Fruit fly (Drosophila melanogaster) whole organism, pupa: ENCODE measurements around the gene Kdm5.

Experiments
- CG10348 ChIP-seq: fragments of 200-800 bp; sonication (Bioruptor generic); IDR thresholded peaks from 2 replicates; pipeline ENCODE4 v1.3.6; 2022; ENCODE audit warnings: missing biosample characterization, missing genetic modification characterization
- CG12605 ChIP-seq: fragments of 200-800 bp; sonication (Bioruptor generic); IDR thresholded peaks from 2 replicates; pipeline ENCODE4 v1.3.6; 2022; ENCODE audit warnings: missing biosample characterization, missing genetic modification characterization
- CG13204 ChIP-seq: fragments of 200-800 bp; sonication (Bioruptor generic); optimal IDR thresholded peaks from 2 replicates; lab custom pipeline; 2018; ENCODE audit warnings: missing biosample characterization, mild to moderate bottlenecking, missing genetic modification characterization, moderate library complexity
- CG14655 ChIP-seq: fragments of 200-800 bp; sonication (Bioruptor generic); optimal IDR thresholded peaks from 3 replicates; lab custom pipeline; 2017; ENCODE audit warnings: mild to moderate bottlenecking, missing biosample characterization, missing genetic modification reagents, missing genetic modification characterization
- CG15710 ChIP-seq: fragments of 200-800 bp; sonication (Bioruptor generic); optimal IDR thresholded peaks from 2 replicates; lab custom pipeline; 2018; ENCODE audit warnings: missing biosample characterization, mild to moderate bottlenecking, missing genetic modification characterization, moderate library complexity
- CG17806 ChIP-seq: fragments of 200-800 bp; sonication (Bioruptor generic); optimal IDR thresholded peaks from 2 replicates; lab custom pipeline; 2018; ENCODE audit warnings: missing biosample characterization, mild to moderate bottlenecking, missing genetic modification characterization, moderate library complexity
- CG32121 ChIP-seq: fragments of 200-800 bp; sonication (Bioruptor generic); IDR thresholded peaks from 2 replicates; pipeline ENCODE4 v1.3.6; 2022; ENCODE audit warnings: missing biosample characterization, missing genetic modification characterization
- CG34367 ChIP-seq: fragments of 200-800 bp; sonication (Bioruptor generic); optimal IDR thresholded peaks from 2 replicates; lab custom pipeline; 2018; ENCODE audit warnings: missing biosample characterization, mild to moderate bottlenecking, missing genetic modification characterization
- CG4496 ChIP-seq: fragments of 200-800 bp; sonication (Bioruptor generic); IDR thresholded peaks from 3 replicates; pipeline ENCODE4 v1.3.6; 2022; ENCODE audit warnings: missing biosample characterization, missing genetic modification characterization
- CG8159 ChIP-seq: fragments of 200-800 bp; sonication (Bioruptor generic); optimal IDR thresholded peaks from 3 replicates; lab custom pipeline; 2018; ENCODE audit warnings: missing biosample characterization, mild to moderate bottlenecking, missing genetic modification characterization, moderate library complexity
- CG8301 ChIP-seq: fragments of 200-800 bp; sonication (Bioruptor generic); optimal IDR thresholded peaks from 2 replicates; lab custom pipeline; 2018; ENCODE audit warnings: missing biosample characterization, mild to moderate bottlenecking, missing genetic modification characterization
- CG9948 ChIP-seq: fragments of 200-800 bp; sonication (Bioruptor generic); optimal IDR thresholded peaks from 2 replicates; lab custom pipeline; 2018; ENCODE audit warnings: missing biosample characterization, mild to moderate bottlenecking, missing genetic modification characterization, moderate library complexity
- D1 ChIP-seq: fragments of 200-800 bp; sonication (Bioruptor generic); optimal IDR thresholded peaks from 2 replicates; lab custom pipeline; 2018; ENCODE audit warnings: missing biosample characterization, mild to moderate bottlenecking, missing genetic modification characterization, moderate library complexity
- EcR ChIP-seq: fragments of 200-800 bp; sonication (Bioruptor generic); optimal IDR thresholded peaks from 3 replicates; lab custom pipeline; 2019; ENCODE audit warnings: missing biosample characterization, missing genetic modification characterization, mild to moderate bottlenecking, moderate library complexity, missing genetic modification reagents
- Ets98B ChIP-seq: fragments of 200-800 bp; sonication (Bioruptor generic); IDR thresholded peaks from 2 replicates; pipeline ENCODE4 v1.3.6; 2022; ENCODE audit warnings: missing biosample characterization, missing genetic modification characterization
- Pif1A ChIP-seq: fragments of 200-800 bp; sonication (Bioruptor generic); optimal IDR thresholded peaks from 3 replicates; lab custom pipeline; 2016; ENCODE audit warnings: missing biosample characterization, missing genetic modification characterization
- Pif1B ChIP-seq: fragments of 200-800 bp; sonication (Bioruptor generic); optimal IDR thresholded peaks from 3 replicates; lab custom pipeline; 2016; ENCODE audit warnings: missing biosample characterization, missing genetic modification characterization
- Snoo ChIP-seq: fragments of 200-800 bp; sonication (Bioruptor generic); optimal IDR thresholded peaks from 3 replicates; lab custom pipeline; 2017; ENCODE audit warnings: missing biosample characterization, mild to moderate bottlenecking, missing genetic modification characterization, inconsistent platforms
- fd96Ca ChIP-seq: fragments of 200-800 bp; sonication (Bioruptor generic); IDR thresholded peaks from 3 replicates; pipeline ENCODE4 v1.3.6; 2022; ENCODE audit warnings: missing biosample characterization, missing genetic modification characterization
- gl ChIP-seq: fragments of 200-800 bp; sonication (Bioruptor generic); optimal IDR thresholded peaks from 2 replicates; lab custom pipeline; 2018; ENCODE audit warnings: missing biosample characterization, mild to moderate bottlenecking, missing genetic modification characterization
- rn ChIP-seq: fragments of 200-800 bp; sonication (Bioruptor generic); IDR thresholded peaks from 2 replicates; pipeline ENCODE4 v1.3.6; 2022; ENCODE audit warnings: missing biosample characterization, missing genetic modification characterization

The Kdm5 gene

dm6 chr2L:6028712-6029111 is 29.4 kb upstream of the Kdm5 start:
- TF ChIP-seq Ets98B (GFP tag; lab: Robert Waterston, UW) (no peak; the same call in 1 of the 2 replicates), rn (GFP tag; lab: Robert Waterston, UW) (no peak), CG32121 (GFP tag; lab: Robert Waterston, UW) (no peak), gl (tag; lab: Kevin White, UChicago) (no peak), fd96Ca (no peak), CG8159 (tag; lab: Kevin White, UChicago) (no peak), CG12605 (GFP tag; lab: Robert Waterston, UW) (peak; percentile 33; the same call in 1 of the 2 replicates), EcR (GFP tag; lab: Kevin White, UChicago) (no peak), D1 (tag; lab: Kevin White, UChicago) (no peak), CG4496 (GFP tag; lab: Robert Waterston, UW) (no peak), CG15710 (no peak), CG10348 (GFP tag; lab: Robert Waterston, UW) (no peak), CG14655 (GFP tag; lab: Kevin White, UChicago) (no peak), Pif1A (GFP tag; lab: Kevin White, UChicago) (peak; percentile 6), CG8301 (tag; lab: Kevin White, UChicago) (no peak), CG13204 (no peak), CG17806 (tag; lab: Kevin White, UChicago) (no peak), Pif1B (GFP tag; lab: Kevin White, UChicago) (no peak), CG9948 (tag; lab: Kevin White, UChicago) (no peak), Snoo (no peak), CG34367 (peak; percentile 2)

- TF ChIP-seq fd96Ca (no peak), CG13204 (no peak), Pif1A (GFP tag; lab: Kevin White, UChicago) (no peak), CG10348 (GFP tag; lab: Robert Waterston, UW) (no peak), CG8159 (tag; lab: Kevin White, UChicago) (no peak), Pif1B (GFP tag; lab: Kevin White, UChicago) (no peak)
These were observed 25.1 kb upstream of the Kdm5 start, which contains the start of gene CG9107 for dm6 chr2L:6024345-6024907. Gene CG9107 (minus strand): TSS chr2L:6024539.

dm6 chr2L:6022793-6023192 is 23.5 kb upstream of the Kdm5 start:
- no peak for TF ChIP-seq EcR (GFP tag; lab: Kevin White, UChicago)
- peak; percentile 40 for TF ChIP-seq CG34367
- TF ChIP-seq Pif1B (GFP tag; lab: Kevin White, UChicago), result peak; percentile 74
- TF ChIP-seq rn (GFP tag; lab: Robert Waterston, UW), result no peak
- TF ChIP-seq CG14655 (GFP tag; lab: Kevin White, UChicago), result peak; percentile 77
- no peak for TF ChIP-seq CG12605 (GFP tag; lab: Robert Waterston, UW)
- TF ChIP-seq gl (tag; lab: Kevin White, UChicago), result peak; percentile 32
- peak; percentile 16 for TF ChIP-seq D1 (tag; lab: Kevin White, UChicago)
- no peak for TF ChIP-seq CG10348 (GFP tag; lab: Robert Waterston, UW)
- TF ChIP-seq fd96Ca, result peak; percentile 51; the same call in 2 of the 3 replicates
- TF ChIP-seq CG8301 (tag; lab: Kevin White, UChicago), result peak; percentile 53
- peak; percentile 59 for TF ChIP-seq Snoo
- peak; percentile 65 for TF ChIP-seq Pif1A (GFP tag; lab: Kevin White, UChicago)
- peak; percentile 76 for TF ChIP-seq CG17806 (tag; lab: Kevin White, UChicago)
- no peak for TF ChIP-seq Ets98B (GFP tag; lab: Robert Waterston, UW)
- peak; percentile 57 for TF ChIP-seq CG15710
- peak; percentile 83 for TF ChIP-seq CG8159 (tag; lab: Kevin White, UChicago)
- peak; percentile 66 for TF ChIP-seq CG9948 (tag; lab: Kevin White, UChicago)
- peak; percentile 3 for TF ChIP-seq CG13204
- 0 out of 3 replicates have a peak, but pooled peaks have one; percentile 20 for TF ChIP-seq CG4496 (GFP tag; lab: Robert Waterston, UW)
- no peak for TF ChIP-seq CG32121 (GFP tag; lab: Robert Waterston, UW)

- no peak for TF ChIP-seq fd96Ca
- TF ChIP-seq Pif1A (GFP tag; lab: Kevin White, UChicago), result no peak
- no peak for TF ChIP-seq rn (GFP tag; lab: Robert Waterston, UW)
- no peak for TF ChIP-seq CG14655 (GFP tag; lab: Kevin White, UChicago)
These were observed 21.2 kb upstream of the Kdm5 start, which contains the start of gene CG13996 for dm6 chr2L:6020535-6020934. Gene CG13996 (plus strand): TSS chr2L:6020835.

dm6 chr2L:6019352-6020131 is 20.2 kb upstream of the Kdm5 start, which contains the start of gene H2.0:
Gene H2.0 (minus strand): TSS chr2L:6019402.
- no peak for TF ChIP-seq CG32121 (GFP tag; lab: Robert Waterston, UW)
- TF ChIP-seq rn (GFP tag; lab: Robert Waterston, UW), result 0 out of 2 replicates have a peak, but pooled peaks have one; percentile 17
- peak; percentile 75 for TF ChIP-seq CG15710
- TF ChIP-seq CG8301 (tag; lab: Kevin White, UChicago), result peak; percentile 79
- peak; percentile 21; the same call in 1 of the 2 replicates for TF ChIP-seq Ets98B (GFP tag; lab: Robert Waterston, UW)
- TF ChIP-seq D1 (tag; lab: Kevin White, UChicago), result no peak
- peak; percentile 75 for TF ChIP-seq Pif1B (GFP tag; lab: Kevin White, UChicago)
- TF ChIP-seq CG9948 (tag; lab: Kevin White, UChicago), result peak; percentile 62
- TF ChIP-seq gl (tag; lab: Kevin White, UChicago), result peak; percentile 42
- no peak for TF ChIP-seq CG34367
- TF ChIP-seq CG8159 (tag; lab: Kevin White, UChicago), result peak; percentile 73
- peak; percentile 55 for TF ChIP-seq Pif1A (GFP tag; lab: Kevin White, UChicago)
- TF ChIP-seq EcR (GFP tag; lab: Kevin White, UChicago), result no peak
- no peak for TF ChIP-seq Snoo
- 0 out of 3 replicates have a peak, but pooled peaks have one; percentile 17 for TF ChIP-seq fd96Ca
- no peak for TF ChIP-seq CG17806 (tag; lab: Kevin White, UChicago)
- peak; percentile 10 for TF ChIP-seq CG13204
- TF ChIP-seq CG10348 (GFP tag; lab: Robert Waterston, UW), result no peak
- peak; percentile 79 for TF ChIP-seq CG14655 (GFP tag; lab: Kevin White, UChicago)
- no peak; the same call in 2 of the 3 replicates for TF ChIP-seq CG4496 (GFP tag; lab: Robert Waterston, UW)
